Worm (Caenorhabditis elegans) whole organism, L3 larva: ENCODE data around the gene K08D8.7.

Experiments used
- R02D3.7 ChIP-seq: fragments of 150-350 bp; optimal IDR thresholded peaks from 2 replicates; lab custom pipeline; 2014; ENCODE audit warnings: missing biosample characterization, missing genetic modification characterization
- ama-1 ChIP-seq: fragments of 150-350 bp; optimal IDR thresholded peaks from 2 replicates; lab custom pipeline; 2018
- ceh-16 ChIP-seq: sonication (generic microtip); optimal IDR thresholded peaks from 2 replicates; lab custom pipeline; 2017; ENCODE audit warnings: missing biosample characterization, missing genetic modification characterization
- ceh-28 ChIP-seq: fragments of 150-350 bp; optimal IDR thresholded peaks from 2 replicates; lab custom pipeline; 2014; ENCODE audit warnings: missing biosample characterization, missing genetic modification reagents, missing genetic modification characterization
- ceh-82 ChIP-seq: fragments of 150-350 bp; optimal IDR thresholded peaks from 2 replicates; lab custom pipeline; 2014; ENCODE audit warnings: missing biosample characterization, missing genetic modification characterization
- ceh-9 ChIP-seq: sonication (generic microtip); optimal IDR thresholded peaks from 2 replicates; lab custom pipeline; 2018; ENCODE audit warnings: missing biosample characterization, missing genetic modification characterization
- daf-12 ChIP-seq: fragments of 150-350 bp; optimal IDR thresholded peaks from 2 replicates; lab custom pipeline; 2014; ENCODE audit warnings: missing biosample characterization, missing genetic modification reagents, missing genetic modification characterization
- egl-5 ChIP-seq: fragments of 150-350 bp; optimal IDR thresholded peaks from 2 replicates; lab custom pipeline; 2017; ENCODE audit warnings: missing biosample characterization, missing genetic modification reagents, missing genetic modification characterization, inconsistent platforms
- elt-1 ChIP-seq: fragments of 150-350 bp; optimal IDR thresholded peaks from 2 replicates; lab custom pipeline; 2014; ENCODE audit warnings: missing biosample characterization, missing genetic modification characterization
- elt-2 ChIP-seq: sonication (generic microtip); optimal IDR thresholded peaks from 2 replicates; lab custom pipeline; 2016; ENCODE audit warnings: missing genetic modification reagents, mild to moderate bottlenecking, missing genetic modification characterization, missing compliant biosample characterization
- elt-3 ChIP-seq, 3 experiments: fragments of 150-350 bp in 1 of 3; sonication (generic microtip) in 2 of 3; optimal IDR thresholded peaks; 2 replicates in 2 of 3; 4 replicates in 1 of 3; lab custom pipeline; 2014 to 2017; ENCODE audit warnings: missing biosample characterization in 3 of 3, missing genetic modification characterization in 3 of 3
- eor-1 ChIP-seq, 2 experiments: fragments of 150-350 bp; optimal IDR thresholded peaks; 2 replicates each; lab custom pipeline; 2014 to 2018; ENCODE audit warnings: missing biosample characterization in 2 of 2, missing genetic modification characterization in 2 of 2
- hmg-11 ChIP-seq: sonication (generic microtip); optimal IDR thresholded peaks from 2 replicates; lab custom pipeline; 2016; ENCODE audit warnings: missing genetic modification characterization, missing compliant biosample characterization
- jun-1 ChIP-seq: fragments of 150-350 bp; optimal IDR thresholded peaks from 2 replicates; lab custom pipeline; 2014; ENCODE audit warnings: missing biosample characterization, missing genetic modification reagents, missing genetic modification characterization
- lin-15B ChIP-seq: fragments of 150-350 bp; optimal IDR thresholded peaks from 2 replicates; lab custom pipeline; 2014; ENCODE audit warnings: missing biosample characterization, missing genetic modification characterization
- lsy-12 ChIP-seq: sonication (generic microtip); optimal IDR thresholded peaks from 2 replicates; lab custom pipeline; 2016; ENCODE audit warnings: mild to moderate bottlenecking, missing genetic modification characterization, missing compliant biosample characterization
- mml-1 ChIP-seq: fragments of 150-350 bp; sonication (generic microtip); optimal IDR thresholded peaks from 3 replicates; lab custom pipeline; 2014; ENCODE audit warnings: missing biosample characterization, missing genetic modification characterization
- nfya-1 ChIP-seq: sonication (generic microtip); optimal IDR thresholded peaks from 2 replicates; lab custom pipeline; 2017; ENCODE audit warnings: missing genetic modification characterization, mild to moderate bottlenecking, missing compliant biosample characterization, antibody characterized with exemption, moderate library complexity; ENCODE audit not compliant: insufficient read depth
- nhr-11 ChIP-seq: fragments of 150-350 bp; optimal IDR thresholded peaks from 2 replicates; lab custom pipeline; 2014; ENCODE audit warnings: missing biosample characterization, missing genetic modification characterization
- nhr-12 ChIP-seq: fragments of 150-350 bp; optimal IDR thresholded peaks from 2 replicates; lab custom pipeline; 2014; ENCODE audit warnings: missing biosample characterization, missing genetic modification characterization
- nhr-237 ChIP-seq: fragments of 150-350 bp; optimal IDR thresholded peaks from 2 replicates; lab custom pipeline; 2014; ENCODE audit warnings: missing biosample characterization, missing genetic modification characterization
- nhr-25 ChIP-seq: sonication (generic microtip); optimal IDR thresholded peaks from 2 replicates; lab custom pipeline; 2017; ENCODE audit warnings: missing biosample characterization, missing genetic modification characterization
- nhr-43 ChIP-seq: sonication (generic microtip); optimal IDR thresholded peaks from 2 replicates; lab custom pipeline; 2016; ENCODE audit warnings: mild to moderate bottlenecking, missing genetic modification characterization, missing compliant biosample characterization; ENCODE audit not compliant: poor library complexity, severe bottlenecking
- nhr-67 ChIP-seq: fragments of 150-350 bp; optimal IDR thresholded peaks from 2 replicates; lab custom pipeline; 2014; ENCODE audit warnings: missing biosample characterization, missing genetic modification characterization
- pha-4 ChIP-seq: fragments of 150-350 bp; optimal IDR thresholded peaks from 2 replicates; lab custom pipeline; 2014; ENCODE audit warnings: missing biosample characterization, missing genetic modification reagents, missing genetic modification characterization
- pqm-1 ChIP-seq: fragments of 150-350 bp; optimal IDR thresholded peaks from 2 replicates; lab custom pipeline; 2017; ENCODE audit warnings: missing biosample characterization, missing genetic modification characterization, inconsistent platforms
- sea-2 ChIP-seq: fragments of 150-350 bp; sonication (generic microtip); optimal IDR thresholded peaks from 4 replicates; lab custom pipeline; 2014; ENCODE audit warnings: missing biosample characterization, missing genetic modification reagents, missing genetic modification characterization
- skn-1 ChIP-seq: fragments of 150-350 bp; optimal IDR thresholded peaks from 2 replicates; lab custom pipeline; 2014; ENCODE audit warnings: missing biosample characterization, missing genetic modification characterization
- snpc-4 ChIP-seq: fragments of 150-350 bp; optimal IDR thresholded peaks from 2 replicates; lab custom pipeline; 2014; ENCODE audit warnings: missing biosample characterization, missing genetic modification characterization
- tbx-2 ChIP-seq: sonication (generic microtip); optimal IDR thresholded peaks from 2 replicates; lab custom pipeline; 2016; ENCODE audit warnings: mild to moderate bottlenecking, missing genetic modification characterization, missing compliant biosample characterization
- unc-39 ChIP-seq: sonication (generic microtip); optimal IDR thresholded peaks from 4 replicates; lab custom pipeline; 2017; ENCODE audit warnings: missing biosample characterization, missing genetic modification characterization
- unc-62 ChIP-seq: fragments of 150-350 bp; sonication (generic microtip); optimal IDR thresholded peaks from 4 replicates; lab custom pipeline; 2014; ENCODE audit warnings: missing biosample characterization, missing genetic modification reagents, missing genetic modification characterization
- zag-1 ChIP-seq: fragments of 150-350 bp; optimal IDR thresholded peaks from 2 replicates; lab custom pipeline; 2014; ENCODE audit warnings: missing biosample characterization, missing genetic modification characterization
- ztf-11 ChIP-seq: fragments of 150-350 bp; optimal IDR thresholded peaks from 2 replicates; lab custom pipeline; 2014; ENCODE audit warnings: missing biosample characterization, missing genetic modification characterization
- ztf-4 ChIP-seq: fragments of 150-350 bp; optimal IDR thresholded peaks from 2 replicates; lab custom pipeline; 2014; ENCODE audit warnings: missing biosample characterization, missing genetic modification characterization

K08D8.7 gene

DNA sequence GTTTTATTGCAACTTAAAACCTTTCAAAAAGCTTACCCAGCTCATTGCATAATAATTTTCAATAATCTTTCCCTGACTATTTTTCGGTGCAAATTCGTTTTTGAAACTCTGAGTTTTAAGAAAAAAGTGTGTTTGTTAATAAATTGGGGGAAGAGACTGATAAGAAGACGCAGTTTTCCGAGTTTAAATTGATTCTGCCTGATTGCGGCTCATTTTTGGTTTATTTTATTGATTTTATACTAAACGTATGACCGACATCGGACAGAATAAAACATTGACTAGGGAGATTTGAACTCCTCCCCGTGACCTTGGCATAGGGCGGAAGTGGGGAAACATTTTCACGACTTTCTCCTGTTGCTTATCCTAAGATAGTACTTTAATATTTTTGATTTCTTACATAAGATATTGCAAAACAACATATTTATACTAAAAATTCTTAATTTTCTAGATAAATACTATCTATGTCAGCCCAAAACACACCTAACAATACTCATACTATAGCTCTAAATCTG, at the start of gene K08D8.7:
K08D8.7 (plus strand) TSS at position 462 of the 512 bp plus-strand sequence.
- TF ChIP-seq pqm-1 (tag; lab: Kevin White, UChicago), result peak; percentile 3
- TF ChIP-seq pha-4 (tag; lab: Kevin White, UChicago), result peak; percentile 28
- no peak for TF ChIP-seq lsy-12 (tag; lab: Kevin White, UChicago)
- no peak for TF ChIP-seq ceh-16 (tag; lab: Kevin White, UChicago)
- TF ChIP-seq elt-2, result peak; percentile 71

DNA sequence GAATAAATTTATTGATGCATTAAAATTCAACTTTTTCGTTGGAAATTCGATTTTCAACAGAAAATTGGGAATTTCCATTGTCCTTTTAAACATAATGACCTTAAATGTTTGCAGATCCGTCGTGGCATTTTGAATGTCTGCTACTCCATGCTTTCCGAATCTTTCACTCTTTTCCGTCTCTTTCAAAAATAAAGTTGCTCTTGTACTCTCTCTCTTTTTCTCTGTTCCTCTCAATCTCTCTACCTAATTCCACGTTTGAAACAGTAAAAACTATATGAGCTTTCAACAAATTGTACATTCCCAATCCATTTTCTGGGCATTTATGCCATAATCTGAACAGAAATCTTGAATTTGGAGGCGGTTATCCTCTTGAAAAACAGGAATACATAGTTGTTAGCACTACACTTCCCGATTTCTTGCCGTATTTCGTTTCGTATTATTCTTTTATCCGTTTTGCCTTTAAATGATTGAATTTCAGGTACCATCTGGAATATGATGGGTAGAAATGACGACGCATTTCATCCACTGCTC, 47.5 kb upstream of the K08D8.7 start, which contains the start of gene srf-3:
srf-3 (plus strand) TSS at position 481 of the 531 bp plus-strand sequence.
- TF ChIP-seq nhr-25 (tag; lab: Kevin White, UChicago) (no peak), ztf-4 (tag; lab: Kevin White, UChicago) (no peak), daf-12 (no peak), egl-5 (tag; lab: Kevin White, UChicago) (no peak), pha-4 (tag; lab: Kevin White, UChicago) (peak; percentile 39), pqm-1 (tag; lab: Kevin White, UChicago) (no peak), nfya-1 (tag; lab: Kevin White, UChicago) (peak; percentile 26), snpc-4 (tag; lab: Kevin White, UChicago) (no peak), lin-15B (tag; lab: Kevin White, UChicago) (no peak), ceh-28 (tag; lab: Kevin White, UChicago) (no peak), hmg-11 (tag; lab: Kevin White, UChicago) (peak; percentile 11)
- TF ChIP-seq, all 47 proteins: peak for 3

DNA sequence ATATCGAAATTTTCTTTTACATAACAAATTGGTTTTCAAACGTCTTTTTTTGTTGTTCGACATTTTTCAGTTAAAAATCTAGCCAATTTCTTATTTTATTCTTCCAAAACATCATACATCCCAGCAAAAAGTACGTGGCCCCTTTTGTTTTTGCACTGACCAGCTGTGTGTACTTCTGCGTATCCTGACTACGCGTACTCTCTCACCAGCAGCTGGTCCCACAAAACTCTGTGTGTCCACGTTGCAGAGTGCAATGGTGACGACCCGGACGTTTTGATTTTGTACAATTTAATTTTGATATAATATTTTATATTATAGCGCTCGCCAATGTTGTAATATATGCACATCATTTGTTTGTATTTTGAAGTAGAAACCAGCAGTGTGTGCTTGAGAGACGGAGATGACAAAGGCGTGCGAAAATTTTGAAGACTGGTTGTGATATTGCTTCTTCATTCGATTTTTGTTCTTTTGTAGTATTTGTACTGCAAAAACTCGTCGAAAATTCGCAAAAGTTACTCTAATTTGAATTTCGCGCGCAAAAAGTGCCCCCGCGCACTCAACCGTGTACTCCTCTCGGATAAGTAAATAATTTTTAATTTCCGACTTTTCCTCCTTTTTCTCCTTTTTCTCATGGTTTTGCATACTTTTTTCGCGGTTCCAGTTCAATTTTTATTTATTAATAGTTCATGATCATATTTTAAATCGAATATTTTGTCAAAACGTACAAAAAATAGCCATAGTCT, 42.1 kb upstream of the K08D8.7 start:
- TF ChIP-seq ceh-82 (no peak), elt-2 (peak; percentile 7)

DNA sequence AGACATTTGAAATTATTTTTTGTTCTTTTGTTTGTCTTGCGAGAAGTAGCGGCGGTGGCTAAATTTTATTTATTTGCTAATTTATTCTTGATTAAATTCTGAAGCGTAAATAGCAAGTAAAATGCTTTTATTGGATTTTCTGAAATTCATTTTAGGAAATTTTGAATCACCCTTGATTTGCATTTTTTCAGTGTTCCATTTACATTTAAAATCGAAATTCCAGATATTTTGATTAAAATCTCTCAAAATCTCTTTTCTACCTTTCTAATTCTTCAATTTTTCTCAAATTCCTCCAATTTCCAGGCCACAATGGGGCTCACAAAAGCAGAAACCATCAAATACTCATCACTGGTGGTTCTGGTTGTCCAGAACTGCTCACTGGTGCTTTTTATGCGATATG, 41.4 kb upstream of the K08D8.7 start, which contains the start of gene nstp-5:
nstp-5 (plus strand) TSS at position 301 of the 400 bp plus-strand sequence.
- TF ChIP-seq sea-2 (GFP tag; lab: Kevin White, UChicago) (no peak), ama-1 (no peak), egl-5 (tag; lab: Kevin White, UChicago) (no peak), ceh-9 (tag; lab: Kevin White, UChicago) (no peak), nhr-67 (tag; lab: Kevin White, UChicago) (no peak), elt-3 (tag; optimal IDR thresholded peaks at IDR 0.05; lab: Kevin White, UChicago) (no peak), eor-1 (tag; optimal IDR thresholded peaks at IDR 0.05; lab: Kevin White, UChicago) (no peak), mml-1 (tag; lab: Kevin White, UChicago) (no peak), nhr-25 (tag; lab: Kevin White, UChicago) (no peak), ztf-4 (tag; lab: Kevin White, UChicago) (no peak), ceh-82 (no peak), R02D3.7 (no peak), ceh-16 (tag; lab: Kevin White, UChicago) (no peak), skn-1 (tag; lab: Kevin White, UChicago) (no peak)

DNA sequence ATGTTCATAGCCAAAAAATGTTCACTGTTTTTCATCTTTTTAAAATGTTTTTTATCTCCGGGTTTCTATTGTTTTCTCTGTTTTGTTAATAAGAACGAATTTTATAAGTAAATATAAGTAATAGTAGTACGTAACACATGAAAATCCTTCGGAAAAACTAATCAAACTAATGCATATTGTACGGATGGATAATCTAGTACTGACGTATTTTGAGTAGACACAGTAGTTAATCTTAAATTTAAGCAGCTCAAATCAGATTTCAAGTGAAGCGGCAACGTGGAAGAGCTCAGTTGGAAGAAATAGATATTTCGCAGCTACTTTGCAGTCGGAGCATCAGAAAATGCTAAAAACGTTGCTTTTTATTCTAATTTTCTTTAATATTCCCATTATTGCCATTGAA, 36.8 kb upstream of the K08D8.7 start, which contains the start of gene gcy-18:
gcy-18 (plus strand) TSS at position 301 of the 400 bp plus-strand sequence.
- TF ChIP-seq nhr-67 (tag; lab: Kevin White, UChicago) (no peak), tbx-2 (tag; lab: Kevin White, UChicago) (no peak), nhr-11 (tag; lab: Kevin White, UChicago) (no peak), daf-12 (no peak)

DNA sequence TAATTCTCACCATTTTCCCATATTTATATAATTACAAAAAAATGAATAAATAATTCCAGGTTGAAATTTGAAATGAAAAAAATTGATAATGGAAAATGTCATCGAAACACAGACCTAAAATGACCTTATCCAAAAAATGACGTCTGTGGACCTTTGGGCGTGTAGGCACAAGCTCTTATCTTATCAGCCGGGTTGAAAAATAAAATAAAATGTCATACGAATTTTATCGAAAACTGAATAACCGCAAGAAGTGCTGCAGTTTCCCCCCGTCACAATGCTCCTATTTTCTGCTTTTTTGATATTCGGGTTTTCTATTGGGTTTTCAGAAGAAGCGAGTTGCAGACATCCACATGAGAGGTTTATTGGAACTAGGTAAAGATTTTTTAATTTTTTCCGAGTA, 30.7 kb upstream of the K08D8.7 start, which contains the start of gene clec-186:
clec-186 (plus strand) TSS at position 226 of the 400 bp plus-strand sequence.
- TF ChIP-seq unc-62, result no peak
- TF ChIP-seq R02D3.7, result no peak
- TF ChIP-seq snpc-4 (tag; lab: Kevin White, UChicago), result no peak
- TF ChIP-seq nhr-43 (tag; lab: Kevin White, UChicago), result no peak
- TF ChIP-seq lsy-12 (tag; lab: Kevin White, UChicago), result no peak
- TF ChIP-seq zag-1 (tag; lab: Kevin White, UChicago), result no peak
- no peak for TF ChIP-seq daf-12
- TF ChIP-seq unc-39 (tag; lab: Kevin White, UChicago), result no peak
- TF ChIP-seq nhr-25 (tag; lab: Kevin White, UChicago), result no peak
- no peak for TF ChIP-seq elt-3 (tag; optimal IDR thresholded peaks at IDR 0.05; lab: Kevin White, UChicago)
- TF ChIP-seq ceh-16 (tag; lab: Kevin White, UChicago), result no peak
- no peak for TF ChIP-seq ztf-11 (tag; lab: Kevin White, UChicago)
- TF ChIP-seq sea-2 (GFP tag; lab: Kevin White, UChicago), result no peak
- peak; percentile 88 for TF ChIP-seq pqm-1 (tag; lab: Kevin White, UChicago)
- TF ChIP-seq jun-1 (tag; lab: Kevin White, UChicago), result peak; percentile 11
- no peak for TF ChIP-seq ceh-28 (tag; lab: Kevin White, UChicago)
- peak; percentile 96 for TF ChIP-seq elt-2
- TF ChIP-seq egl-5 (tag; lab: Kevin White, UChicago), result no peak
- TF ChIP-seq nhr-237, result no peak
- TF ChIP-seq ceh-82, result no peak
- TF ChIP-seq nhr-12 (tag; lab: Kevin White, UChicago), result no peak
- no peak for TF ChIP-seq elt-1 (tag; lab: Kevin White, UChicago)
- no peak for TF ChIP-seq ztf-4 (tag; lab: Kevin White, UChicago)
